Worm (Caenorhabditis elegans) whole organism, L4 larva: ENCODE results near the gene cdk-1.

ENCODE experiments used
- ZK546.5 ChIP-seq, 2 experiments: sonication (generic microtip); optimal IDR thresholded peaks; 2 replicates each; lab custom pipeline; 2017; ENCODE audit warnings: missing biosample characterization in 2 of 2, missing genetic modification characterization in 2 of 2
- cey-2 ChIP-seq: sonication (generic microtip); optimal IDR thresholded peaks from 3 replicates; lab custom pipeline; 2017; ENCODE audit warnings: missing genetic modification characterization, mild to moderate bottlenecking, missing compliant biosample characterization, antibody characterized with exemption, borderline replicate concordance; ENCODE audit not compliant: insufficient read depth
- daf-16 ChIP-seq, 3 experiments: sonication (generic microtip); optimal IDR thresholded peaks; 2 replicates each; lab custom pipeline; 2016 to 2017; ENCODE audit warnings: missing genetic modification characterization in 3 of 3, missing genetic modification reagents in 3 of 3, mild to moderate bottlenecking in 2 of 3, missing compliant biosample characterization in 2 of 3, missing biosample characterization in 1 of 3, moderate library complexity in 1 of 3
- egl-27 ChIP-seq: sonication (generic microtip); optimal IDR thresholded peaks from 3 replicates; lab custom pipeline; 2017; ENCODE audit warnings: missing biosample characterization, missing genetic modification reagents, missing genetic modification characterization
- hlh-11 ChIP-seq: fragments of 200-800 bp; sonication (Bioruptor generic); optimal IDR thresholded peaks from 2 replicates; lab custom pipeline; 2018; ENCODE audit warnings: mild to moderate bottlenecking, missing genetic modification characterization, missing compliant biosample characterization
- lsy-2 ChIP-seq, 2 experiments: fragments of 150-350 bp in 1 of 2; sonication (generic microtip) in 1 of 2; optimal IDR thresholded peaks; 2 replicates each; lab custom pipeline; 2014 to 2017; ENCODE audit warnings: missing biosample characterization in 2 of 2, missing genetic modification characterization in 2 of 2
- mdl-1 ChIP-seq, 2 experiments: fragments of 150-350 bp in 1 of 2; sonication (generic microtip) in 1 of 2; optimal IDR thresholded peaks; 2 replicates each; lab custom pipeline; 2014 to 2017; ENCODE audit warnings: missing biosample characterization in 2 of 2, missing genetic modification characterization in 2 of 2
- nhr-11 ChIP-seq: fragments of 150-350 bp; optimal IDR thresholded peaks from 2 replicates; lab custom pipeline; 2014; ENCODE audit warnings: missing biosample characterization, missing genetic modification characterization
- pha-4 ChIP-seq, 2 experiments: fragments of 150-350 bp in 1 of 2; fragments of 200-800 bp in 1 of 2; sonication (Bioruptor generic) in 1 of 2; IDR thresholded peaks in 1 of 2; optimal IDR thresholded peaks in 1 of 2; 2 replicates each; pipeline versions ENCODE4 v1.3.6 to Lab custom; 2014 to 2022; ENCODE audit warnings: missing genetic modification characterization in 2 of 2, missing genetic modification reagents in 2 of 2, missing biosample characterization in 1 of 2, missing compliant biosample characterization in 1 of 2
- sdz-12 ChIP-seq: fragments of 200-800 bp; sonication (Bioruptor generic); optimal IDR thresholded peaks from 2 replicates; lab custom pipeline; 2018; ENCODE audit warnings: mild to moderate bottlenecking, missing genetic modification characterization, missing compliant biosample characterization
- unc-130 ChIP-seq: sonication (generic microtip); optimal IDR thresholded peaks from 2 replicates; lab custom pipeline; 2016; ENCODE audit warnings: missing genetic modification reagents, missing genetic modification characterization, missing compliant biosample characterization
- unc-62 ChIP-seq, 3 experiments: fragments of 150-350 bp in 1 of 3; sonication (generic microtip); optimal IDR thresholded peaks in 2 of 3; peaks in 1 of 3; 1 replicate in 1 of 3; 2 replicates in 2 of 3; lab custom pipeline; 2014 to 2017; ENCODE audit warnings: missing biosample characterization in 3 of 3, missing genetic modification characterization in 3 of 3, missing genetic modification reagents in 3 of 3, missing genotype in 1 of 3
- zfp-3 ChIP-seq: fragments of 200-800 bp; sonication (Bioruptor generic); conservative IDR thresholded peaks from 2 replicates; pipeline ENCODE4 v1.3.6; 2022; ENCODE audit warnings: missing genetic modification reagents, missing genetic modification characterization, missing compliant biosample characterization
- zip-2 ChIP-seq: fragments of 150-350 bp; optimal IDR thresholded peaks from 2 replicates; lab custom pipeline; 2014; ENCODE audit warnings: missing biosample characterization, missing genetic modification characterization

- TF ChIP-seq lsy-2 (tag; optimal IDR thresholded peaks at IDR 0.05; lab: Kevin White, UChicago) (peak; percentile 4 to 70), daf-16 (GFP tag; optimal IDR thresholded peaks at IDR 0.05; lab: Kevin White, UChicago) (no peak), daf-16 (tag; optimal IDR thresholded peaks at IDR 0.05; lab: Kevin White, UChicago) (no peak), hlh-11 (tag; lab: Kevin White, UChicago) (peak; percentile 1), zfp-3 (no peak), cey-2 (no peak), ZK546.5 (tag; optimal IDR thresholded peaks at IDR 0.05; lab: Kevin White, UChicago) (no peak), pha-4 (GFP tag; IDR thresholded peaks at IDR 0.05; lab: Robert Waterston, UW) (no peak), pha-4 (tag; optimal IDR thresholded peaks at IDR 0.05; lab: Kevin White, UChicago) (no peak), egl-27 (tag; lab: Kevin White, UChicago) (no peak), mdl-1 (tag; optimal IDR thresholded peaks at IDR 0.05; lab: Kevin White, UChicago) (no peak), unc-130 (GFP tag; lab: Kevin White, UChicago) (no peak), unc-62 (GFP tag; optimal IDR thresholded peaks at IDR 0.05 in 1 of 2; lab: Kevin White, UChicago) (no peak), unc-62 (tag; optimal IDR thresholded peaks at IDR 0.05; lab: Kevin White, UChicago) (no peak), zip-2 (no peak), sdz-12 (GFP tag; lab: Kevin White, UChicago) (no peak), nhr-11 (tag; lab: Kevin White, UChicago) (no peak)
Observed at ce11 chrIII:9766175-9766574, 18.9 kb downstream of the cdk-1 start, which contains the start of gene cbp-1.
